Fruit fly (Drosophila melanogaster) Kc167 (cell line): ENCODE results near the gene ClpX.

Experiments used
- Myc ChIP-seq: fragments of >200 bp; optimal IDR thresholded peaks from 2 replicates; lab custom pipeline; 2017; ENCODE audit warnings: missing external identifiers
- Sin3A ChIP-seq: fragments of >200 bp; optimal IDR thresholded peaks from 2 replicates; lab custom pipeline; 2018; ENCODE audit warnings: missing external identifiers
- h ChIP-seq: fragments of >200 bp; optimal IDR thresholded peaks from 3 replicates; lab custom pipeline; 2018; ENCODE audit warnings: missing external identifiers
- insv ChIP-seq: fragments of >200 bp; optimal IDR thresholded peaks from 3 replicates; lab custom pipeline; 2018; ENCODE audit warnings: missing external identifiers
- psq ChIP-seq: fragments of >200 bp; optimal IDR thresholded peaks from 2 replicates; lab custom pipeline; 2017; ENCODE audit warnings: missing external identifiers
- ttk ChIP-seq: sonication (Bioruptor generic); optimal IDR thresholded peaks from 2 replicates; lab custom pipeline; 2017; ENCODE audit warnings: missing external identifiers

- TF ChIP-seq insv (lab: Kevin White, UChicago) (no peak), h (lab: Kevin White, UChicago) (no peak), ttk (lab: Kevin White, UChicago) (no peak), Myc (lab: Kevin White, UChicago) (no peak), Sin3A (lab: Kevin White, UChicago) (no peak), psq (lab: Kevin White, UChicago) (no peak)
Measured at dm6 chr3R:19859370-19860033, 44.0 kb downstream of the ClpX start.
